Fruit fly (Drosophila melanogaster): Measurements from ENCODE around the gene Top1.

Top1 gene

DNA sequence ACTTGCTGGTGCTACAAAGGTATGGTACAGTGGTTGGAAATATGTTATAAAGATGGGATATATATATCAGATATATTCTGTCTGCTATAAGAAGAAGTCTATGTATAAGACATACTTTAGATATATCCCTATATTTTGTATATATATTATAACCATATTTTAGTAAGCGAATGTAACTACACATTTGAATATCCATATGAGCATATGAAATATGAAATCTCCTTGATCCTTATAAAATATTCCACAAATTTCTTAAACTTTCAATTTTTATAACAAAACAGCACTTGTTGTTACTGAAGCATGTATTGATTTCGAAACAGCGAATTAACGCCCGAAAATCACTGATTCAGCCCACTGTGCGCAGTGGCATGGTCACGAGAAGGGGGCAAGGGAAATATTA is 45.2 kb downstream of the Top1 start (continued):
- TF ChIP-seq CTCF (GFP tag; optimal IDR thresholded peaks at IDR 0.05) = no peak
- no peak for TF ChIP-seq kah (GFP tag; optimal IDR thresholded peaks at IDR 0.05)
- no peak for TF ChIP-seq CG2120 (GFP tag; optimal IDR thresholded peaks at IDR 0.05)
- no peak for TF ChIP-seq eyg (GFP tag; optimal IDR thresholded peaks at IDR 0.05)
- TF ChIP-seq salm (tag; optimal IDR thresholded peaks at IDR 0.05) = no peak
- peak; percentile 48 for TF ChIP-seq CG13424 (tag; optimal IDR thresholded peaks at IDR 0.05)
- TF ChIP-seq Mad (GFP tag; optimal IDR thresholded peaks at IDR 0.05) = no peak
- TF ChIP-seq HLH54F (GFP tag; optimal IDR thresholded peaks at IDR 0.05) = no peak
- no peak for TF ChIP-seq Mrtf (GFP tag; IDR thresholded peaks at IDR 0.05)
- no peak for TF ChIP-seq stwl (tag; optimal IDR thresholded peaks at IDR 0.05)
- TF ChIP-seq ro (GFP tag; IDR thresholded peaks at IDR 0.05) = no peak
- no peak for TF ChIP-seq CG6272 (GFP tag; IDR thresholded peaks at IDR 0.05)
- TF ChIP-seq CG1832 (GFP tag; optimal IDR thresholded peaks at IDR 0.05) = no peak
- no peak for TF ChIP-seq Taf1 (GFP tag; IDR thresholded peaks at IDR 0.05)
- no peak for TF ChIP-seq CG15514 (GFP tag; optimal IDR thresholded peaks at IDR 0.05)
- no peak for TF ChIP-seq gro (GFP tag; optimal IDR thresholded peaks at IDR 0.05)
- TF ChIP-seq CG7928 (GFP tag; optimal IDR thresholded peaks at IDR 0.05) = no peak
- no peak for TF ChIP-seq trh (GFP tag; optimal IDR thresholded peaks at IDR 0.05)
- no peak for TF ChIP-seq CG15269 (tag; optimal IDR thresholded peaks at IDR 0.05)
- TF ChIP-seq wdn (GFP tag; IDR thresholded peaks at IDR 0.05) = no peak
- no peak for TF ChIP-seq HLH3B (GFP tag; IDR thresholded peaks at IDR 0.05)
- no peak for TF ChIP-seq NC2α (GFP tag; optimal IDR thresholded peaks at IDR 0.05)
- no peak for TF ChIP-seq hkb (optimal IDR thresholded peaks at IDR 0.05)
- TF ChIP-seq hkb (GFP tag; IDR thresholded peaks at IDR 0.05) = no peak
- TF ChIP-seq tna (GFP tag; IDR thresholded peaks at IDR 0.05; ENCODE audit: partially characterized antibody) = no peak
- no peak for TF ChIP-seq emc (GFP tag; optimal IDR thresholded peaks at IDR 0.05)
- no peak for TF ChIP-seq dimm (GFP tag; IDR thresholded peaks at IDR 0.05)
- peak in 1 of 2 experiments; percentile 25 for TF ChIP-seq Hr51 (GFP tag; optimal IDR thresholded peaks at IDR 0.05)
- no peak for TF ChIP-seq cwo (GFP tag; optimal IDR thresholded peaks at IDR 0.05)
- TF ChIP-seq CG4707 (GFP tag; optimal IDR thresholded peaks at IDR 0.05) = peak; percentile 18
- TF ChIP-seq pnt (GFP tag; optimal IDR thresholded peaks at IDR 0.05) = no peak
- peak; percentile 3 for TF ChIP-seq sens (GFP tag)
- peak in 1 of 2 experiments; percentile 55 for TF ChIP-seq bsh (GFP tag; optimal IDR thresholded peaks at IDR 0.05)
- TF ChIP-seq ken (GFP tag; IDR thresholded peaks at IDR 0.05) = no peak
- no peak for TF ChIP-seq CG13775 (GFP tag; optimal IDR thresholded peaks at IDR 0.05)
- TF ChIP-seq CG7357 (GFP tag; IDR thresholded peaks at IDR 0.05) = no peak
- no peak for TF ChIP-seq CG10321 (GFP tag; IDR thresholded peaks at IDR 0.05)
- TF ChIP-seq D (optimal IDR thresholded peaks at IDR 0.05) = no peak
- TF ChIP-seq D (GFP tag; optimal IDR thresholded peaks at IDR 0.05) = peak; percentile 44
- TF ChIP-seq CG8765 (GFP tag; IDR thresholded peaks at IDR 0.05) = no peak
- TF ChIP-seq CG17829 (tag; optimal IDR thresholded peaks at IDR 0.05) = peak; percentile 27
- TF ChIP-seq pita (GFP tag; optimal IDR thresholded peaks at IDR 0.05) = no peak
- TF ChIP-seq CG2712 (tag; optimal IDR thresholded peaks at IDR 0.05) = peak; percentile 59
- TF ChIP-seq Sox102F (GFP tag; optimal IDR thresholded peaks at IDR 0.05) = peak; percentile 38
- no peak for TF ChIP-seq CG14860 (GFP tag; IDR thresholded peaks at IDR 0.05; ENCODE audit: partially characterized antibody)
- no peak for TF ChIP-seq CG8944 (GFP tag; optimal IDR thresholded peaks at IDR 0.05)
- TF ChIP-seq trem (tag; optimal IDR thresholded peaks at IDR 0.05) = no peak
- TF ChIP-seq GATAe (GFP tag; conservative IDR thresholded peaks at IDR 0.05) = no peak
- TF ChIP-seq CG7745 (tag; optimal IDR thresholded peaks at IDR 0.05) = no peak
- TF ChIP-seq Xrp1 (GFP tag; IDR thresholded peaks at IDR 0.05) = no peak
- no peak for TF ChIP-seq odd (GFP tag; optimal IDR thresholded peaks at IDR 0.05)
- peak; percentile 53 for TF ChIP-seq CG7556 (GFP tag; optimal IDR thresholded peaks at IDR 0.05)
- no peak for TF ChIP-seq jigr1 (GFP tag; IDR thresholded peaks at IDR 0.05)
- no peak for TF ChIP-seq so (GFP tag; IDR thresholded peaks at IDR 0.05)
